Worm (Caenorhabditis elegans): Measurements from ENCODE around the gene srh-100.

- no peak for TF ChIP-seq cog-1 (tag; optimal IDR thresholded peaks at IDR 0.05)
- TF ChIP-seq tab-1 (GFP tag; IDR thresholded peaks at IDR 0.05), result no peak
- TF ChIP-seq ref-1 (GFP tag; conservative IDR thresholded peaks at IDR 0.05), result no peak
- TF ChIP-seq ztf-29 (GFP tag; IDR thresholded peaks at IDR 0.05), result no peak
- no peak for TF ChIP-seq flt-1 (GFP tag; IDR thresholded peaks at IDR 0.05)
Observed at ce11 chrII:3716961-3717360, 2.5 kb upstream of the srh-100 start, which contains the start of gene fbxc-52.

All from whole organism, midembryonic.